Worm (Caenorhabditis elegans) whole organism, L3 larva: ENCODE data around the gene K01D12.5.
A peak's percentile ranks its signal among the peaks of the same experiment; 100 is the strongest.

ENCODE experiments used
- ceh-82 ChIP-seq: fragments of 150-350 bp; optimal IDR thresholded peaks from 2 replicates; lab custom pipeline; 2014; ENCODE audit warnings: missing biosample characterization, missing genetic modification characterization
- fos-1 ChIP-seq: fragments of 150-350 bp; optimal IDR thresholded peaks from 2 replicates; lab custom pipeline; 2014; ENCODE audit warnings: missing biosample characterization, missing genetic modification characterization
- nhr-237 ChIP-seq: fragments of 150-350 bp; optimal IDR thresholded peaks from 2 replicates; lab custom pipeline; 2014; ENCODE audit warnings: missing biosample characterization, missing genetic modification characterization
- nhr-76 ChIP-seq: fragments of 150-350 bp; sonication (generic microtip); optimal IDR thresholded peaks from 5 replicates; lab custom pipeline; 2014; ENCODE audit warnings: missing biosample characterization, missing genetic modification characterization
- pqm-1 ChIP-seq: fragments of 150-350 bp; optimal IDR thresholded peaks from 2 replicates; lab custom pipeline; 2017; ENCODE audit warnings: missing biosample characterization, missing genetic modification characterization, inconsistent platforms
- sea-2 ChIP-seq: fragments of 150-350 bp; sonication (generic microtip); optimal IDR thresholded peaks from 4 replicates; lab custom pipeline; 2014; ENCODE audit warnings: missing biosample characterization, missing genetic modification reagents, missing genetic modification characterization
- skn-1 ChIP-seq: fragments of 150-350 bp; optimal IDR thresholded peaks from 2 replicates; lab custom pipeline; 2014; ENCODE audit warnings: missing biosample characterization, missing genetic modification characterization
- tbx-2 ChIP-seq: sonication (generic microtip); optimal IDR thresholded peaks from 2 replicates; lab custom pipeline; 2016; ENCODE audit warnings: mild to moderate bottlenecking, missing genetic modification characterization, missing compliant biosample characterization
- unc-62 ChIP-seq: fragments of 150-350 bp; sonication (generic microtip); optimal IDR thresholded peaks from 4 replicates; lab custom pipeline; 2014; ENCODE audit warnings: missing biosample characterization, missing genetic modification reagents, missing genetic modification characterization
- ztf-11 ChIP-seq: fragments of 150-350 bp; optimal IDR thresholded peaks from 2 replicates; lab custom pipeline; 2014; ENCODE audit warnings: missing biosample characterization, missing genetic modification characterization
- ztf-4 ChIP-seq: fragments of 150-350 bp; optimal IDR thresholded peaks from 2 replicates; lab custom pipeline; 2014; ENCODE audit warnings: missing biosample characterization, missing genetic modification characterization

ce11 chrV:12408996-12409395, 11.4 kb downstream of the K01D12.5 start:
- TF ChIP-seq ceh-82 (tag; lab: Kevin White, UChicago) (no peak), fos-1 (no peak), sea-2 (GFP tag; lab: Kevin White, UChicago) (no peak), tbx-2 (no peak), nhr-76 (tag; lab: Kevin White, UChicago) (no peak), ztf-4 (no peak), nhr-237 (no peak), unc-62 (GFP tag; lab: Kevin White, UChicago) (no peak), pqm-1 (tag; lab: Kevin White, UChicago) (peak; percentile 1), ztf-11 (tag; lab: Kevin White, UChicago) (no peak), skn-1 (tag; lab: Kevin White, UChicago) (no peak)
